Worm (Caenorhabditis elegans): Measurements from ENCODE around the gene ttll-5.

ttll-5 gene

ce11 chrV:11534495-11535189 lies 25.8 kb downstream of the ttll-5 start (continued):
- TF ChIP-seq egl-27 (tag; optimal IDR thresholded peaks at IDR 0.05) (peak; percentile 19), ZK546.5 (tag; optimal IDR thresholded peaks at IDR 0.05) (no peak)

ce11 chrV:11535504-11536062 lies 26.7 kb downstream of the ttll-5 start:
- no peak for TF ChIP-seq ama-1 (optimal IDR thresholded peaks at IDR 0.05)
- no peak for TF ChIP-seq ZK546.5 (tag; optimal IDR thresholded peaks at IDR 0.05)
- no peak for TF ChIP-seq lin-11 (tag; optimal IDR thresholded peaks at IDR 0.05)
- no peak for TF ChIP-seq nhr-10 (tag; optimal IDR thresholded peaks at IDR 0.05)
- peak; percentile 19 for TF ChIP-seq mab-5 (tag; optimal IDR thresholded peaks at IDR 0.05)
- TF ChIP-seq sma-9 (GFP tag; optimal IDR thresholded peaks at IDR 0.05): peak; percentile 68
- no peak for TF ChIP-seq sma-9 (tag; optimal IDR thresholded peaks at IDR 0.05)
- no peak for TF ChIP-seq mdl-1 (tag; optimal IDR thresholded peaks at IDR 0.05)
- no peak for TF ChIP-seq nhr-11 (tag; optimal IDR thresholded peaks at IDR 0.05)
- TF ChIP-seq fos-1 (tag; optimal IDR thresholded peaks at IDR 0.05): peak; percentile 70
- TF ChIP-seq lin-39 (tag; optimal IDR thresholded peaks at IDR 0.05): no peak
- TF ChIP-seq unc-39 (tag; optimal IDR thresholded peaks at IDR 0.05): no peak
- TF ChIP-seq nhr-129 (tag; optimal IDR thresholded peaks at IDR 0.05): peak; percentile 38
- no peak for TF ChIP-seq ztf-4 (tag; optimal IDR thresholded peaks at IDR 0.05)
- TF ChIP-seq dmd-4 (tag; optimal IDR thresholded peaks at IDR 0.05): no peak
- no peak for TF ChIP-seq nhr-23 (tag; optimal IDR thresholded peaks at IDR 0.05)
- TF ChIP-seq lin-13 (GFP tag; optimal IDR thresholded peaks at IDR 0.05): no peak
- peak; percentile 60 for TF ChIP-seq crh-2 (tag; optimal IDR thresholded peaks at IDR 0.05)
- no peak for TF ChIP-seq alr-1 (tag; optimal IDR thresholded peaks at IDR 0.05)
- no peak for TF ChIP-seq nhr-21 (tag; optimal IDR thresholded peaks at IDR 0.05)
- TF ChIP-seq C34F6.9 (tag; optimal IDR thresholded peaks at IDR 0.05): peak; percentile 26
- no peak for TF ChIP-seq aly-2 (tag; optimal IDR thresholded peaks at IDR 0.05)
- peak in 1 of 2 experiments; percentile 27 for TF ChIP-seq lsy-2 (tag; optimal IDR thresholded peaks at IDR 0.05)
- no peak for TF ChIP-seq nhr-77 (tag; optimal IDR thresholded peaks at IDR 0.05)
- no peak for TF ChIP-seq elt-3 (tag; optimal IDR thresholded peaks at IDR 0.05)
- TF ChIP-seq ztf-1 (GFP tag; conservative IDR thresholded peaks at IDR 0.05): no peak
- no peak for TF ChIP-seq nhr-6 (tag; optimal IDR thresholded peaks at IDR 0.05)
- TF ChIP-seq sem-4 (tag; optimal IDR thresholded peaks at IDR 0.05): peak; percentile 16
- TF ChIP-seq R02D3.7 (tag; optimal IDR thresholded peaks at IDR 0.05): no peak
- TF ChIP-seq Y55F3AM.14 (GFP tag; optimal IDR thresholded peaks at IDR 0.05): no peak
- no peak for TF ChIP-seq ceh-82 (tag; optimal IDR thresholded peaks at IDR 0.05)
- TF ChIP-seq F13H6.1 (tag; optimal IDR thresholded peaks at IDR 0.05): peak; percentile 64

- TF ChIP-seq ceh-82 (tag; optimal IDR thresholded peaks at IDR 0.05) (no peak), nhr-21 (tag; optimal IDR thresholded peaks at IDR 0.05) (no peak), C34F6.9 (tag; optimal IDR thresholded peaks at IDR 0.05) (peak; percentile 14), nhr-77 (tag; optimal IDR thresholded peaks at IDR 0.05) (no peak), snpc-4 (tag; optimal IDR thresholded peaks at IDR 0.05) (no peak)
Measured at ce11 chrV:11536667-11537066, 27.8 kb downstream of the ttll-5 start.

ce11 chrV:11539502-11539901 lies 30.6 kb downstream of the ttll-5 start:
- TF ChIP-seq C34F6.9 (tag; optimal IDR thresholded peaks at IDR 0.05): no peak
- no peak for TF ChIP-seq ama-1 (optimal IDR thresholded peaks at IDR 0.05)
- TF ChIP-seq elt-1 (tag; optimal IDR thresholded peaks at IDR 0.05): no peak
- no peak for TF ChIP-seq mab-5 (tag; optimal IDR thresholded peaks at IDR 0.05)
- no peak for TF ChIP-seq peb-1 (tag; optimal IDR thresholded peaks at IDR 0.05)
- no peak for TF ChIP-seq fos-1 (tag; optimal IDR thresholded peaks at IDR 0.05)

ce11 chrV:11541284-11541683 lies 32.4 kb downstream of the ttll-5 start:
- TF ChIP-seq ztf-11 (tag; optimal IDR thresholded peaks at IDR 0.05) (no peak), mdl-1 (tag; optimal IDR thresholded peaks at IDR 0.05) (no peak), skn-1 (tag; optimal IDR thresholded peaks at IDR 0.05) (no peak), ztf-1 (GFP tag; conservative IDR thresholded peaks at IDR 0.05) (no peak), nhr-10 (tag; optimal IDR thresholded peaks at IDR 0.05) (no peak), F13H6.1 (tag; optimal IDR thresholded peaks at IDR 0.05) (no peak), ZK546.5 (tag; optimal IDR thresholded peaks at IDR 0.05) (no peak), nhr-23 (tag; optimal IDR thresholded peaks at IDR 0.05) (no peak), sma-3 (GFP tag; optimal IDR thresholded peaks at IDR 0.05) (no peak), nhr-21 (tag; optimal IDR thresholded peaks at IDR 0.05) (no peak)

Data from whole organism, L2 larva.